Worm (Caenorhabditis elegans) whole organism, L3 larva: ENCODE results near the gene ttr-29.

ENCODE experiments used
- ZK546.5 ChIP-seq: sonication (generic microtip); optimal IDR thresholded peaks from 2 replicates; lab custom pipeline; 2017; ENCODE audit warnings: missing biosample characterization, missing genetic modification characterization
- elt-3 ChIP-seq, 3 experiments: fragments of 150-350 bp in 1 of 3; sonication (generic microtip) in 2 of 3; optimal IDR thresholded peaks; 2 replicates in 2 of 3; 4 replicates in 1 of 3; lab custom pipeline; 2014 to 2017; ENCODE audit warnings: missing biosample characterization in 3 of 3, missing genetic modification characterization in 3 of 3
- fos-1 ChIP-seq: fragments of 150-350 bp; optimal IDR thresholded peaks from 2 replicates; lab custom pipeline; 2014; ENCODE audit warnings: missing biosample characterization, missing genetic modification characterization
- nhr-11 ChIP-seq: fragments of 150-350 bp; optimal IDR thresholded peaks from 2 replicates; lab custom pipeline; 2014; ENCODE audit warnings: missing biosample characterization, missing genetic modification characterization
- nhr-77 ChIP-seq: fragments of 150-350 bp; optimal IDR thresholded peaks from 2 replicates; lab custom pipeline; 2014; ENCODE audit warnings: missing biosample characterization, missing genetic modification characterization
- pha-4 ChIP-seq: fragments of 150-350 bp; optimal IDR thresholded peaks from 2 replicates; lab custom pipeline; 2014; ENCODE audit warnings: missing biosample characterization, missing genetic modification reagents, missing genetic modification characterization
- sea-2 ChIP-seq: fragments of 150-350 bp; sonication (generic microtip); optimal IDR thresholded peaks from 4 replicates; lab custom pipeline; 2014; ENCODE audit warnings: missing biosample characterization, missing genetic modification reagents, missing genetic modification characterization
- unc-39 ChIP-seq: sonication (generic microtip); optimal IDR thresholded peaks from 4 replicates; lab custom pipeline; 2017; ENCODE audit warnings: missing biosample characterization, missing genetic modification characterization
- unc-62 ChIP-seq: fragments of 150-350 bp; sonication (generic microtip); optimal IDR thresholded peaks from 4 replicates; lab custom pipeline; 2014; ENCODE audit warnings: missing biosample characterization, missing genetic modification reagents, missing genetic modification characterization

ce11 chrV:12859144-12859543 is 47.5 kb downstream of the ttr-29 start, which contains the start of gene anp-1:
- TF ChIP-seq unc-62 (GFP tag; lab: Kevin White, UChicago) (no peak), unc-39 (no peak), nhr-11 (tag; lab: Kevin White, UChicago) (no peak), pha-4 (tag; lab: Kevin White, UChicago) (no peak), sea-2 (no peak), fos-1 (no peak), nhr-77 (tag; lab: Kevin White, UChicago) (no peak), elt-3 (tag; optimal IDR thresholded peaks at IDR 0.05; lab: Kevin White, UChicago) (no peak), ZK546.5 (tag; lab: Kevin White, UChicago) (no peak)
